Fruit fly (Drosophila melanogaster): Measurements from ENCODE around the gene CG7420.
A peak's percentile ranks its signal among the peaks of the same experiment; 100 is the strongest.

dm6 chr2L:1459344-1459743, 43.4 kb downstream of the CG7420 start:
- TF ChIP-seq fru (GFP tag; optimal IDR thresholded peaks at IDR 0.05), result peak; percentile 16
- TF ChIP-seq Hr78 (GFP tag; optimal IDR thresholded peaks at IDR 0.05), result no peak
- no peak for TF ChIP-seq OdsH (GFP tag; optimal IDR thresholded peaks at IDR 0.05)
- TF ChIP-seq foxo (GFP tag; optimal IDR thresholded peaks at IDR 0.05), result peak in 1 of 2 experiments; percentile 26
